Fruit fly (Drosophila melanogaster): ENCODE results near the gene CG33665.
"Not testable (repeated sequence)": the region's sequence is repeated elsewhere in the genome, so short reads cannot be mapped to it uniquely, and the experiment has no call there.

CG33665 gene

DNA sequence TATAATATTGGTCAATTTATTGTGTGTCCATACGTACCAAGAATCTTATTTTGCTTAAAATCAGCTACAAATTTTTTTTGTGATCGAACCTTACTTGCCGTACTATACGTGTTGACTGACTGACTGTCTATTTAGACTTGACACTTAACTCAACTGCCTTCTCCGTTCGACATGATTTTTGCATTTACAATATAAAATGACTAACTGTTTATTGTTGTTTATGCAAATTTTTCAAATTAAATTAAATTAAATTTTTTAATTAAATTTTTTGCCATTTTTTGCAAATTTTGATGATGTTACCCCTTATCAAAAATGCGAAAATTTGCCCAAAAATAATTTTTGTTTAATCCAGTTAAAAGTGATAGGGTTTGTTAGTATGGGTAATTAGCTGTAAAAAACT is at the start of gene CG33665:
CG33665 (minus strand) TSS at position 101 of the 400 bp plus-strand sequence.
- TF ChIP-seq CG8478, CTCF (optimal IDR thresholded peaks at IDR 0.05): not testable (repeated sequence)

DNA sequence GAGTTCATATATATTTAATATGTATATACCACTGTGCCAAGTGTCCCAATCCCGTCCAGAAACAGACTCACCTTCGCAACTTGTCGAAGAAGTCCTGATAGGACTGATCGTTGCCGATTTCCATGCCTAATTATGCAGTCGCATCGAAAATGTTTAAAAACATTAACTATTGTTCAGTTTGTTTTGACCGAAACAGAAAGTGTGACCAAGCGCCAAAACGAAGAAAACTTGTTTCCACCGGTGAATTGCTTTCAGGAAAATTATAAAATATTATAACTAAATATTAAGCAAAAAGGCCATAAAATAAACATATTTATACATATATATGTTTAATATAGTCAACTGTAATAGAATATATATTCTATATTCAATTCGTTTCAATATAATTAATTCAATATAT is 49.0 kb upstream of the CG33665 start, which contains the start of gene CG3342:
CG3342 (minus strand) TSS at position 209 of the 400 bp plus-strand sequence.
- TF ChIP-seq CG8478 (optimal IDR thresholded peaks at IDR 0.05) = no peak
- TF ChIP-seq CTCF (optimal IDR thresholded peaks at IDR 0.05) = no peak

DNA sequence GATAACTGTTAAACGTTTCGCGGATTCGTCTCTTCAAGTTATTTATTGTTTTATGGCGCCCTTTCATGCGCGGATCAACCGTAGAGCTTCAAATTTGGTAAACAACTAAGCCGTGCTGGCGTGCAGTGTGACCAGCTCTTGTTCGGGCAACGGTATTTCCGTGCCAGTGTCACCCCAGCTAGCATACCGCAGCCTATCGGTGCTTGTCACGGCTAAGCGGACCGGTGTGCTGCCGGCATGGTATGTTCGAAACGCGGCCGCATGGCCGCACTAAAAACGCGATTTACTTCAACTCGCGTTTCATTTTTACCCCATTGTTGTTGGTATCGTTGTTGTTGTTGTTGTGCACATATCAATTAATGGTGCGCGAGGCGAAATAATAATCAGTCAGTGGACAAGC is 45.6 kb upstream of the CG33665 start, which contains the start of the genes CG42340 and CG3918:
CG42340 (minus strand) TSS at position 107 of the 400 bp plus-strand sequence.
CG3918 (plus strand) TSS at position 248 of the 400 bp plus-strand sequence.
- TF ChIP-seq CTCF (optimal IDR thresholded peaks at IDR 0.05) = peak; percentile 53 to 61
- no peak for TF ChIP-seq CG8478 (optimal IDR thresholded peaks at IDR 0.05)

DNA sequence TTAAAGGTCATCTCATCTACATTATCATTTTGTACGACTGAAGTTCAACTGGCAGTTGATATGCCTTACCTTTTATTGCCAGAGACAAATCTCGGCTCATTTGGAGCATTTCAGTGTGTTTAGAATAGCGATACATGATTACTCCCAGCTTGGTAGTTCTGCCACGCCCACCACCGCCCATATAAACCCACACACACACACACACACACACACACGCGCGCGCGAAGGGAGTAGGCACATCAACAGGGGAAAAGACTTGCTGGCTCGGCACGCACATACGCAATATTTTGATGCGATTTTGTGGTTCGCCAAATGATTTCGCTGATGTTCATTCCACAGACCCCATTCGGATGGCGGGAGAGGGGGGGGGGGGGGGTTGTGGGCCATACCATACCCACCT is 34.5 kb upstream of the CG33665 start:
- TF ChIP-seq CG8478 (optimal IDR thresholded peaks at IDR 0.05) (no peak), CTCF (optimal IDR thresholded peaks at IDR 0.05) (no peak)

DNA sequence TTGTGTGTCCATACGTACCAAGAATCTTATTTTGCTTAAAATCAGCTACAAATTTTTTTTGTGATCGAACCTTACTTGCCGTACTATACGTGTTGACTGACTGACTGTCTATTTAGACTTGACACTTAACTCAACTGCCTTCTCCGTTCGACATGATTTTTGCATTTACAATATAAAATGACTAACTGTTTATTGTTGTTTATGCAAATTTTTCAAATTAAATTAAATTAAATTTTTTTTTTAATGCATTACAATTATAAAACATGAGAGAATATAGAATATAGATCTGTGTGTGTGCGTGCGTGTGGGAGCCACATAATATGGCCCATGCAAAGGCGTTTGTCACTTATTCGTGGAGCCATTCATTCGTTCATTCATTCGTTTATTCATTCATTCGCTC is 1.8 kb downstream of the CG33665 start, which contains the start of gene CG33666:
CG33666 (minus strand) TSS at position 101 of the 400 bp plus-strand sequence.
- TF ChIP-seq CG8478, CTCF (optimal IDR thresholded peaks at IDR 0.05): not testable (repeated sequence)

DNA sequence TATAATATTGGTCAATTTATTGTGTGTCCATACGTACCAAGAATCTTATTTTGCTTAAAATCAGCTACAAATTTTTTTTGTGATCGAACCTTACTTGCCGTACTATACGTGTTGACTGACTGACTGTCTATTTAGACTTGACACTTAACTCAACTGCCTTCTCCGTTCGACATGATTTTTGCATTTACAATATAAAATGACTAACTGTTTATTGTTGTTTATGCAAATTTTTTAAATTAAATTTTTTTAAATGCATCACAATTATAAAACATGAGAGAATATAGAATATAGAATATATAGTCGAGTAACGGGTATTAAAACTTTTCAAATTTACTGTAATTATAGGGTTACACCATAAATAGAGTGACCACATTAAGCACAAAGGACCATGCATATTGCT is 6.4 kb downstream of the CG33665 start, which contains the start of gene CG33667:
CG33667 (minus strand) TSS at position 101 of the 400 bp plus-strand sequence.
- not testable (repeated sequence) for TF ChIP-seq CG8478, CTCF (optimal IDR thresholded peaks at IDR 0.05)

DNA sequence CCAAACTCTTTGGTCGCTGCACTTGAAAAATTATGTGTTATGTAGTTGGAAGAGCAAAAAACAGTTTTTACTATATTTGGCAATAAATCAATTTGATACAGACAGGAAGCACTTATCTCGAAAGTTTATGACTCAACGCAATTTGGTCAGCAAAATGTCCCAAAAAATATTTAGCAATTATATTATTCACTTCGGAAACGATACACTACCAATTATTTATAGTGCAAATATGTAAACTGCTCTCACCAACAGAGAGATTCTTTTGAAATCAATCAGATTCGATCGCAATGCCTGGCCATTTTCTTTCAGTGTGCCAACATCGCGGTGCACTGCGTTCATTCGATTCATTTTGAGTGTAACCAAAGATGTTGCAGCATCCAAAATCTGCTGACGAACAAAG is 20.8 kb downstream of the CG33665 start:
- TF ChIP-seq CTCF (optimal IDR thresholded peaks at IDR 0.05) = no peak
- TF ChIP-seq CG8478 (optimal IDR thresholded peaks at IDR 0.05) = no peak

DNA sequence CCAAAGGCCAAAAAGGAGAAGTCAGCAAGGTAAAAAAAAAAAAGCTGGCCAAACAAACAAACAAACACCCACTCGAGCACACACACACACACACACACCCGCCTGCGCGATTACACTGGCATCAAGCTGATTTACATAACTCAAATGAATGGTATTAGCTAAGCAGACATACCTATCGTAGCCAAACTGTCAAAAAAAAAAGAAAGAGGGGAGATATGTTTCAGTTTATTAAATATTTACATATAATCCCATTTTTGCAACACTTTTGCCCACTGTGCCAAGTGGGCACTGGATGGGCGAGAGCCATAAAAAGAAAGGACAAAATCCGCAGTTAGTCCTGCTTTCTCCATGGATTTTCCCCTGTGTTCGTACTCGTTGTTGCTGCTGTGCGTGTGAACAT is 39.2 kb downstream of the CG33665 start:
- TF ChIP-seq CTCF (optimal IDR thresholded peaks at IDR 0.05) (no peak), CG8478 (optimal IDR thresholded peaks at IDR 0.05) (no peak)
